Fruit fly (Drosophila melanogaster) whole organism, embryonic: Measurements from ENCODE around the gene MRG15.

Source experiments
- ATbp ChIP-seq: fragments of 200-800 bp; sonication (Bioruptor generic); optimal IDR thresholded peaks from 2 replicates; lab custom pipeline; 2017; ENCODE audit warnings: missing biosample characterization, mild to moderate bottlenecking, missing genetic modification characterization, missing genetic modification reagents
- CG14965 ChIP-seq: fragments of 200-800 bp; sonication (Bioruptor generic); optimal IDR thresholded peaks from 2 replicates; lab custom pipeline; 2016; ENCODE audit warnings: missing biosample characterization, missing genetic modification characterization, borderline replicate concordance
- Oaz ChIP-seq: fragments of 200-800 bp; sonication (Bioruptor generic); IDR thresholded peaks from 2 replicates; pipeline ENCODE4 v1.3.6; 2022; ENCODE audit warnings: missing biosample characterization, missing genetic modification characterization
- amos ChIP-seq: fragments of 200-800 bp; sonication (Bioruptor generic); IDR thresholded peaks from 2 replicates; pipeline ENCODE4 v1.3.6; 2022; ENCODE audit warnings: missing biosample characterization, missing genetic modification characterization; ENCODE audit not compliant: partially characterized antibody
- da ChIP-seq: fragments of 200-800 bp; sonication (Bioruptor generic); optimal IDR thresholded peaks from 2 replicates; lab custom pipeline; 2016; ENCODE audit warnings: missing biosample characterization, missing genetic modification characterization
- dysf ChIP-seq: fragments of 200-800 bp; sonication (Bioruptor generic); IDR thresholded peaks from 3 replicates; pipeline ENCODE4 v1.3.6; 2022; ENCODE audit warnings: missing biosample characterization, missing genetic modification characterization
- eve ChIP-seq, 2 experiments: fragments of >200 bp; optimal IDR thresholded peaks; 2 replicates each; lab custom pipeline; 2017; ENCODE audit warnings: missing biosample characterization in 2 of 2, missing genetic modification characterization in 2 of 2
- her ChIP-seq: fragments of 200-800 bp; sonication (Bioruptor generic); optimal IDR thresholded peaks from 2 replicates; lab custom pipeline; 2016; ENCODE audit warnings: missing biosample characterization, missing genetic modification characterization
- pita ChIP-seq: fragments of 200-800 bp; sonication (Bioruptor generic); optimal IDR thresholded peaks from 2 replicates; lab custom pipeline; 2017; ENCODE audit warnings: missing biosample characterization, mild to moderate bottlenecking, missing genetic modification characterization

DNA sequence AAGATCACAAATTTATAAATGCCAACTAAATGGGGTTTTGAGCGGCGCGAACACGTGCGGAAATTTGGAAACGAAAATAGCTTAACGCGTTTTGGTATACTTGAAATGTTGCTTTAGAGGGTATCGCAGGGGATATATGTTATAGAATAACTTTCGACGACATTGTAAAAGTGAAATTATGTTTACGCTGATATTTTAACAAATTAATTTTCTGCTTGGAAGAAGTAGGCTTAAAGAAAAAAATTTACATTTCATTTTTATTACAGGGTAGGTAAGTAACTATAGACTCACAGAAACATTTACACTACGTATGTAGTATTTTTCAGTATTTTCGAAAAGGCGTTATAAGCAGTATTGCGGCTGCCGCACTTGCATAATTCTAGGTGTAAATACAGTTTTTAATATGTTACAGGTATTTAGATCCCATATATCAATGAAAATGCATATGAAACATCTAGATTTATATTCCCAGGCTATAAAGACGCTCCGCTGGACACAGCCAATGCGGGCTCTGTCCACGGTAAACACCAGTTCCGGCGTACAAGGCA, 48.5 kb downstream of the MRG15 start, which contains the start of the genes Art3 and mRpS10:
- peak; percentile 98 for TF ChIP-seq her (GFP tag; lab: Kevin White, UChicago)
- peak; percentile 100 for TF ChIP-seq Oaz (GFP tag; lab: Robert Waterston, UW)
- TF ChIP-seq da (GFP tag; lab: Kevin White, UChicago), result peak; percentile 100
- TF ChIP-seq amos (GFP tag; lab: Robert Waterston, UW), result no peak
- TF ChIP-seq ATbp, result peak; percentile 99
- no peak for TF ChIP-seq pita (GFP tag; lab: Kevin White, UChicago)
- TF ChIP-seq CG14965 (GFP tag; lab: Kevin White, UChicago), result peak; percentile 94
- peak in 1 of 2 experiments; percentile 97 for TF ChIP-seq eve (GFP tag; optimal IDR thresholded peaks at IDR 0.05; lab: Kevin White, UChicago)
- peak; percentile 100 for TF ChIP-seq dysf (GFP tag; lab: Robert Waterston, UW)
